ENCODE assay signal across 2 fruit fly cellular contexts in genomic region chr3R:28570805-28571204, dm6.
TF ChIP-seq lines count a peak whose summit lies in the region.

No protein-coding gene starts in this region.

- TF ChIP-seq CTCF in whole organism, embryonic (GFP tag; optimal IDR thresholded peaks at IDR 0.05; lab: Kevin White, UChicago), result no peak

TF ChIP-seq in whole organism, embryonic, 481 proteins besides CTCF, POLR2A, EP300 and RAD21 (continues in another document):
- no peak for TF ChIP-seq ewg (GFP tag; optimal IDR thresholded peaks at IDR 0.05; lab: Kevin White, UChicago)
- no peak for TF ChIP-seq CG5245 (GFP tag; optimal IDR thresholded peaks at IDR 0.05; lab: Kevin White, UChicago)
- no peak for TF ChIP-seq CG10366 (GFP tag; IDR thresholded peaks at IDR 0.05; lab: Robert Waterston, UW)
- TF ChIP-seq eve (GFP tag; optimal IDR thresholded peaks at IDR 0.05; lab: Kevin White, UChicago), result no peak
- TF ChIP-seq crol (GFP tag; IDR thresholded peaks at IDR 0.05; lab: Robert Waterston, UW), result no peak
- TF ChIP-seq cad (GFP tag; optimal IDR thresholded peaks at IDR 0.05; lab: Kevin White, UChicago), result no peak
- no peak for TF ChIP-seq Sry-δ (GFP tag; optimal IDR thresholded peaks at IDR 0.05; lab: Kevin White, UChicago)
- no peak for TF ChIP-seq da (GFP tag; optimal IDR thresholded peaks at IDR 0.05; lab: Kevin White, UChicago)
- peak; percentile 19 for TF ChIP-seq D19B (GFP tag; optimal IDR thresholded peaks at IDR 0.05; lab: Kevin White, UChicago)
- no peak for TF ChIP-seq CG18764 (GFP tag; optimal IDR thresholded peaks at IDR 0.05; lab: Kevin White, UChicago)
- TF ChIP-seq Hr39 (optimal IDR thresholded peaks at IDR 0.05; lab: Kevin White, UChicago), result no peak
- TF ChIP-seq CG6791 (GFP tag; IDR thresholded peaks at IDR 0.05; lab: Robert Waterston, UW; ENCODE audit: partially characterized antibody), result no peak
- no peak for TF ChIP-seq CG8765 (GFP tag; IDR thresholded peaks at IDR 0.05; lab: Robert Waterston, UW)
- no peak for TF ChIP-seq CG14667 (GFP tag; IDR thresholded peaks at IDR 0.05; lab: Robert Waterston, UW)
- no peak for TF ChIP-seq CG4730 (GFP tag; IDR thresholded peaks at IDR 0.05; lab: Robert Waterston, UW)
- peak; percentile 59 for TF ChIP-seq CG1233 (GFP tag; optimal IDR thresholded peaks at IDR 0.05; lab: Kevin White, UChicago)
- no peak for TF ChIP-seq Adf1 (GFP tag; IDR thresholded peaks at IDR 0.05; lab: Robert Waterston, UW)
- peak; percentile 44 for TF ChIP-seq CoRest (tag; optimal IDR thresholded peaks at IDR 0.05; lab: Kevin White, UChicago)
- TF ChIP-seq BtbVII (GFP tag; optimal IDR thresholded peaks at IDR 0.05; lab: Kevin White, UChicago), result peak; percentile 50
- TF ChIP-seq CG6689 (GFP tag; IDR thresholded peaks at IDR 0.05; lab: Robert Waterston, UW), result no peak
- TF ChIP-seq CG17359 (tag; optimal IDR thresholded peaks at IDR 0.05; lab: Kevin White, UChicago), result peak; percentile 44
- no peak for TF ChIP-seq tll (GFP tag; optimal IDR thresholded peaks at IDR 0.05; lab: Kevin White, UChicago)
- TF ChIP-seq CG12299 (tag; optimal IDR thresholded peaks at IDR 0.05; lab: Kevin White, UChicago), result no peak
- TF ChIP-seq dpn (GFP tag; optimal IDR thresholded peaks at IDR 0.05; lab: Kevin White, UChicago), result peak in 1 of 2 experiments; percentile 3
- TF ChIP-seq otp (GFP tag; IDR thresholded peaks at IDR 0.05; lab: Robert Waterston, UW), result 0 out of 3 replicates have a peak, but pooled peaks have one; percentile 15
- no peak for TF ChIP-seq CG12391 (tag; optimal IDR thresholded peaks at IDR 0.05; lab: Kevin White, UChicago)
- TF ChIP-seq CG6813 (GFP tag; optimal IDR thresholded peaks at IDR 0.05; lab: Kevin White, UChicago), result peak; percentile 57
- no peak for TF ChIP-seq CG34376 (GFP tag; optimal IDR thresholded peaks at IDR 0.05; lab: Kevin White, UChicago)
- TF ChIP-seq salm (tag; optimal IDR thresholded peaks at IDR 0.05; lab: Kevin White, UChicago), result peak; percentile 58
- TF ChIP-seq bbx (GFP tag; IDR thresholded peaks at IDR 0.05; lab: Robert Waterston, UW; ENCODE audit: partially characterized antibody), result no peak
- no peak for TF ChIP-seq eyg (GFP tag; optimal IDR thresholded peaks at IDR 0.05; lab: Kevin White, UChicago)
- TF ChIP-seq p53 (GFP tag; optimal IDR thresholded peaks at IDR 0.05; lab: Kevin White, UChicago), result no peak
- no peak for TF ChIP-seq Trl (optimal IDR thresholded peaks at IDR 0.05; lab: Kevin White, UChicago)
- no peak for TF ChIP-seq Trl (GFP tag; optimal IDR thresholded peaks at IDR 0.05; lab: Kevin White, UChicago)
- peak; percentile 56 for TF ChIP-seq Vsx1 (GFP tag; optimal IDR thresholded peaks at IDR 0.05; lab: Kevin White, UChicago)
- TF ChIP-seq BEAF-32 (GFP tag; optimal IDR thresholded peaks at IDR 0.05; lab: Kevin White, UChicago), result no peak
- no peak for TF ChIP-seq nom (GFP tag; optimal IDR thresholded peaks at IDR 0.05; lab: Kevin White, UChicago)
- 0 out of 2 replicates have a peak, but pooled peaks have one; percentile 19 for TF ChIP-seq Atf6 (GFP tag; IDR thresholded peaks at IDR 0.05; lab: Robert Waterston, UW)
- TF ChIP-seq fru (optimal IDR thresholded peaks at IDR 0.05; lab: Kevin White, UChicago), result no peak
- no peak for TF ChIP-seq hth (optimal IDR thresholded peaks at IDR 0.05; lab: Kevin White, UChicago)
- TF ChIP-seq fd3F (GFP tag; optimal IDR thresholded peaks at IDR 0.05; lab: Kevin White, UChicago), result peak; percentile 47
- no peak for TF ChIP-seq tna (GFP tag; IDR thresholded peaks at IDR 0.05; lab: Robert Waterston, UW; ENCODE audit: partially characterized antibody)
- no peak for TF ChIP-seq vnd (GFP tag; IDR thresholded peaks at IDR 0.05; lab: Robert Waterston, UW; ENCODE audit: partially characterized antibody)
- TF ChIP-seq Eip74EF (GFP tag; optimal IDR thresholded peaks at IDR 0.05; lab: Kevin White, UChicago), result peak in 1 of 2 experiments; percentile 1
- TF ChIP-seq CG9215 (GFP tag; IDR thresholded peaks at IDR 0.05; lab: Robert Waterston, UW), result no peak
- TF ChIP-seq wek (GFP tag; optimal IDR thresholded peaks at IDR 0.05; lab: Kevin White, UChicago), result peak; percentile 52
- no peak for TF ChIP-seq exex (tag; optimal IDR thresholded peaks at IDR 0.05; lab: Kevin White, UChicago)

TF ChIP-seq in whole organism, prepupa, 60 proteins besides CTCF, POLR2A, EP300 and RAD21:
- peak; percentile 99 for TF ChIP-seq fkh (GFP tag; optimal IDR thresholded peaks at IDR 0.05; lab: Kevin White, UChicago)
- TF ChIP-seq CG10631 (GFP tag; optimal IDR thresholded peaks at IDR 0.05; lab: Kevin White, UChicago), result no peak
- TF ChIP-seq Eip78C (GFP tag; lab: Kevin White, UChicago), result no peak
- no peak for TF ChIP-seq net (GFP tag; optimal IDR thresholded peaks at IDR 0.05; lab: Kevin White, UChicago)
- no peak for TF ChIP-seq Ets96B (tag; optimal IDR thresholded peaks at IDR 0.05; lab: Kevin White, UChicago)
- TF ChIP-seq fd85E (GFP tag; optimal IDR thresholded peaks at IDR 0.05; lab: Kevin White, UChicago), result no peak

Comparison
In these comparisons a context has a peak if more than half of its experiments do, and no peak if none do; other contexts are left out.
1. Of the 7 proteins assayed by ChIP-seq in both whole organism, embryonic and whole organism, prepupa: peak only in whole organism, embryonic: Blimp-1 and Sox102F; only in whole organism, prepupa: none; in both: none; in neither: 5.